Fruit fly (Drosophila melanogaster): ENCODE measurements around the gene CG5641.

CG5641 gene

DNA sequence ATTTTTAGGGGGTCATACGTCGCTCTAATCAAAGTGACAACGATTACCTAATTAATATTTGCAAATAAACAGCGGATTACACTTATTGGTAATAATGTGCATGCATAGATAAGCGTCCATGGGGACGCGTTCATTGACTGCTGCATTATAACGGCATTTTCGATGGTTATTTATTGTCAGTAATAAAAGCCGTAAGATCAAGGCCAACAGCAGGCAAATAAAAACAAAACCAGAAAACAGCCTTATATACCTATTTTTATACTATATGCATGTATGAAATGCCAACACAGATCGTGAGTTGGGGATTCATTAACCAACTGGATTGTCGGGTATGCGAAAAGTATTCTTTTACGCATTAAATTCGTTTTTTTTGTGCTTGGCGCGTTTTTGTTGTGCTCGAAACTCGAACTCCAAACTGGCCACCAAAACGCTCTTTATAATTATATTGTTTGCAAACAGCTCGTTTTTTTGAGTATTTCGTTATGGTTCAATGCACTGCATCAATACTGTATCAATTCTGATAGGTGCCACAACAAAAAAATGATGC is 21.7 kb upstream of the CG5641 start:
- TF ChIP-seq Crg-1 (GFP tag; optimal IDR thresholded peaks at IDR 0.05) (no peak), kay (GFP tag; ENCODE audit: borderline replicate concordance) (no peak), Mnt (GFP tag; optimal IDR thresholded peaks at IDR 0.05) (no peak), CG33017 (tag; optimal IDR thresholded peaks at IDR 0.05) (no peak), pad (GFP tag; optimal IDR thresholded peaks at IDR 0.05) (no peak), CG7101 (tag; optimal IDR thresholded peaks at IDR 0.05) (no peak), cnc (optimal IDR thresholded peaks at IDR 0.05) (no peak), ovo (GFP tag; optimal IDR thresholded peaks at IDR 0.05) (no peak), CG1620 (GFP tag; optimal IDR thresholded peaks at IDR 0.05) (no peak), bab1 (GFP tag; optimal IDR thresholded peaks at IDR 0.05) (no peak), CG7045 (GFP tag; optimal IDR thresholded peaks at IDR 0.05) (no peak), toe (GFP tag; optimal IDR thresholded peaks at IDR 0.05) (no peak), CG11617 (GFP tag; optimal IDR thresholded peaks at IDR 0.05) (no peak), cic (GFP tag; optimal IDR thresholded peaks at IDR 0.05) (no peak), CG14711 (tag; optimal IDR thresholded peaks at IDR 0.05) (no peak), Hr96 (GFP tag; optimal IDR thresholded peaks at IDR 0.05) (no peak), CG12768 (GFP tag; optimal IDR thresholded peaks at IDR 0.05) (no peak), Clk (GFP tag; optimal IDR thresholded peaks at IDR 0.05) (no peak), tj (GFP tag; optimal IDR thresholded peaks at IDR 0.05) (no peak), CG5204 (GFP tag; optimal IDR thresholded peaks at IDR 0.05) (no peak)

DNA sequence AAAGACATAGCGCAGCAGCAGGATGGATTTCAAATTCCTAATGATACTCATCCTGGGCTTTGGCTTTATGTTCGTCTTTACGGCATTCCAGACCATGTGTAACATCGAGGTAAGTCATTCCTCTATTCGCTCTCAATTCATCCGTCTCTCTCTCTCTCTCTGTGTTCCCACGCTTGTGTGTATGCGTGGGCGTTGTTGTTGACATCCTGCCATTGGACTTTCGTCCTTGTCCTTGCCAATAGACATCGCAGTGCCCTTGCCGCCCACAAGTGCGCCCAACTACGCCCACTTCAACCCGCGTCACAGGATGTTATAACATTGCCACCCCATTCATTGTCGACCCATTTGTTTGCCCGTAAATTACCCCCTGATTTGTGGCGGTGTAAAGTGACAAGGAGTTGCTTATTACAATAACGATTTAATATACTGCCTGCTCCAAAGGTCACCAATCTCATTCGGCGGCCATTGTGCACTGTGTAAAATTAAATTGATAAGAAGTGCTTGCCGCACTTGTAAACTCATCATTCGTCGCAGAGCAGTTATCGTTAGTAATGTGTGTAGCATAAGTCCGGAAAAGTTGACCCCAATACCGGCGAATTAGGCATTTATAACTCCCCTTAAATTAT is 20.6 kb upstream of the CG5641 start:
- TF ChIP-seq CG7045 (GFP tag; optimal IDR thresholded peaks at IDR 0.05): peak; percentile 1
- TF ChIP-seq tj (GFP tag; optimal IDR thresholded peaks at IDR 0.05): no peak

DNA sequence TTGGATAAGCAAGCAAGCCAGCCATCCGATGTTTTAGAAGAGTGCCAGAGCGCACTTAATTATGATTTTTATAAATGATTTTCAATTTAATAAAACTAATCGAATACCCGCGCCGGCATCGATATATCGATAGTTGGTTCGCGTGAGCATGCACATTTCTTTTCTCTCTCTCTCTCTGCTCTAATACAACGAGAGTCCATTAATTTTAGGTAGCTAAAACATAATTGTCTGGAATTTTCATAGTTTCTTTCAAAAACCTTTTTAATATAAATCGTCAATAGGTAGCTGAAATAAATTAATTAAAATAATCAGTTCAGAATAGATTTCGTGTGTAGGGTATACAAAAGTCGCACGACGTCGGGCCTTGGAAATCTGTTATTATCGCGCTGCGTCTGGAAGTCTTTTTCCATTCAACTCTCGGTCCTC is 19.8 kb upstream of the CG5641 start, which contains the start of gene CG18549:
Gene CG18549 (plus strand): TSS at position 408 of the 426 bp plus-strand sequence.
- peak; percentile 100 for TF ChIP-seq bab1 (GFP tag; optimal IDR thresholded peaks at IDR 0.05)
- peak in 1 of 2 experiments; percentile 15 for TF ChIP-seq cnc (optimal IDR thresholded peaks at IDR 0.05)
- TF ChIP-seq CG14711 (tag; optimal IDR thresholded peaks at IDR 0.05): peak; percentile 99
- peak; percentile 96 for TF ChIP-seq CG11617 (GFP tag; optimal IDR thresholded peaks at IDR 0.05)
- peak; percentile 58 for TF ChIP-seq ovo (GFP tag; optimal IDR thresholded peaks at IDR 0.05)
- TF ChIP-seq toe (GFP tag; optimal IDR thresholded peaks at IDR 0.05): no peak
- peak; percentile 83 for TF ChIP-seq tj (GFP tag; optimal IDR thresholded peaks at IDR 0.05)
- TF ChIP-seq Hr96 (GFP tag; optimal IDR thresholded peaks at IDR 0.05): peak; percentile 99
- peak; percentile 99 for TF ChIP-seq CG12768 (GFP tag; optimal IDR thresholded peaks at IDR 0.05)
- TF ChIP-seq Crg-1 (GFP tag; optimal IDR thresholded peaks at IDR 0.05): peak; percentile 98
- TF ChIP-seq CG1620 (GFP tag; optimal IDR thresholded peaks at IDR 0.05): peak; percentile 97
- TF ChIP-seq cic (GFP tag; optimal IDR thresholded peaks at IDR 0.05): peak; percentile 98
- peak; percentile 100 for TF ChIP-seq CG7101 (tag; optimal IDR thresholded peaks at IDR 0.05)
- TF ChIP-seq pad (GFP tag; optimal IDR thresholded peaks at IDR 0.05): peak; percentile 89
- peak; percentile 99 for TF ChIP-seq kay (GFP tag; ENCODE audit: borderline replicate concordance)
- peak; percentile 97 for TF ChIP-seq CG5204 (GFP tag; optimal IDR thresholded peaks at IDR 0.05)
- TF ChIP-seq Clk (GFP tag; optimal IDR thresholded peaks at IDR 0.05): peak; percentile 94
- peak; percentile 95 for TF ChIP-seq Mnt (GFP tag; optimal IDR thresholded peaks at IDR 0.05)
- TF ChIP-seq CG33017 (tag; optimal IDR thresholded peaks at IDR 0.05): peak; percentile 100
- TF ChIP-seq CG7045 (GFP tag; optimal IDR thresholded peaks at IDR 0.05): peak; percentile 97

DNA sequence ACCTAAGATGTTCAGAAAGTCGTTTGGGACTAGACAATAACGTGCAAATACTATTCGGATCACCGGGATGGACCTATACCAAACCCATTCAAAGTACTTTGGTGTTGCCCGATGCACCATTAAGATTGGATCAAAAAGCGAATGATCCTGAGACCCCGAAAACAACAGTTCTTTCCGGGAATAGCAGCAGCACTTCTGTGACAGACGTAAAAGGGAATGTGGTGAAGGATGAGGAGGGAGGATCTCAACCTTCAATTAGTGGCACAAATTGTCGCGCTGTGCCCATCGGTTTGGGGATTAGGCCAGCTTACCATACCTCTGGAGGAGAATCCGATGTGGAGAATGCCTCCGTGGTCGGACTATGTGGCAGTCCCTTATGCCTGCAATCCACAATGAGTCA is 19.3 kb upstream of the CG5641 start:
- TF ChIP-seq cnc (optimal IDR thresholded peaks at IDR 0.05) (no peak), Crg-1 (GFP tag; optimal IDR thresholded peaks at IDR 0.05) (no peak), CG7045 (GFP tag; optimal IDR thresholded peaks at IDR 0.05) (no peak), ovo (GFP tag; optimal IDR thresholded peaks at IDR 0.05) (no peak), CG5204 (GFP tag; optimal IDR thresholded peaks at IDR 0.05) (no peak), cic (GFP tag; optimal IDR thresholded peaks at IDR 0.05) (no peak), toe (GFP tag; optimal IDR thresholded peaks at IDR 0.05) (no peak), kay (GFP tag; ENCODE audit: borderline replicate concordance) (no peak), CG12768 (GFP tag; optimal IDR thresholded peaks at IDR 0.05) (no peak), CG1620 (GFP tag; optimal IDR thresholded peaks at IDR 0.05) (no peak), Hr96 (GFP tag; optimal IDR thresholded peaks at IDR 0.05) (no peak), Clk (GFP tag; optimal IDR thresholded peaks at IDR 0.05) (no peak), CG14711 (tag; optimal IDR thresholded peaks at IDR 0.05) (no peak), pad (GFP tag; optimal IDR thresholded peaks at IDR 0.05) (no peak), tj (GFP tag; optimal IDR thresholded peaks at IDR 0.05) (no peak), bab1 (GFP tag; optimal IDR thresholded peaks at IDR 0.05) (no peak), Mnt (GFP tag; optimal IDR thresholded peaks at IDR 0.05) (no peak), CG7101 (tag; optimal IDR thresholded peaks at IDR 0.05) (no peak), CG33017 (tag; optimal IDR thresholded peaks at IDR 0.05) (no peak)

DNA sequence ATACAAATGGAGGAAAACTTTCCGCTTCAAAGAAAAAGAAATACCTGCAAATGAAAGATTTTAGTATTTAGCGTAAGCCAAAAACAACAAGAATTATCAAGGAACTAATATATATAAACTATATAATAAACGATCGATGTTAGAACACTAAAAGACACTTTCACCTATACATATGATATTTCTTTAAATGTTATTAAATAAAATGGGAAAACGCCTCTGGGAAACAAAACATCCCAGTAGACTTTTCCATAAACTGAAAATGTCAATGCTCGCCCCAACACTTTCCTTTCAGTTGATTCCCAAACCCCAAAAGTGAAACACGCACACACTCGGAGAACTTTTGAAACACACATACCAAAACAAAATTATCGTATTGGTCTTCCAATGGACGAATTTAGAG is 18.3 kb upstream of the CG5641 start, which contains the start of gene vrs:
Gene vrs (plus strand): TSS at position 301 of the 400 bp plus-strand sequence.
- no peak for TF ChIP-seq ovo (GFP tag; optimal IDR thresholded peaks at IDR 0.05)
- no peak for TF ChIP-seq Hr96 (GFP tag; optimal IDR thresholded peaks at IDR 0.05)
- TF ChIP-seq pad (GFP tag; optimal IDR thresholded peaks at IDR 0.05): no peak
- TF ChIP-seq toe (GFP tag; optimal IDR thresholded peaks at IDR 0.05): no peak
- no peak for TF ChIP-seq Crg-1 (GFP tag; optimal IDR thresholded peaks at IDR 0.05)
- TF ChIP-seq Clk (GFP tag; optimal IDR thresholded peaks at IDR 0.05): no peak
- no peak for TF ChIP-seq CG12768 (GFP tag; optimal IDR thresholded peaks at IDR 0.05)
- no peak for TF ChIP-seq CG14711 (tag; optimal IDR thresholded peaks at IDR 0.05)

DNA sequence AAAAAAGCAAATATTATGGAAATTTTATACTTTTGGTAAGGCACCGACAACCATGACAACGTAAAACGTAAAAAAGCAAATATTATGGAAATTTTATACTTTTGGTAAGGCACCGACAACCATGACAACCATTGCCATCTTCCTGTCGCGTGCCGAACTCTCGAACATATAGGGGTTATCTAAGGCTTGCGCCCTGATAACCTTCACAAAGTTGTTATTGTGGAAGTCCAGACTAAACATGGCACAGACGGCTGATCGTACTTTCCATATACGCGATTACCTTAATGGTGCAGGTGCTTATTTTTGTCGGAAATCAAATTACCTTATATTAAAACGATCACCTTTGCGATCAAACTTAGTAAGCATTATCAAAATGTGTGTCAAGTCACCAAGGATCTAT is 16.4 kb upstream of the CG5641 start:
- TF ChIP-seq Clk (GFP tag; optimal IDR thresholded peaks at IDR 0.05): no peak
- TF ChIP-seq CG11617 (GFP tag; optimal IDR thresholded peaks at IDR 0.05): no peak
- no peak for TF ChIP-seq CG1620 (GFP tag; optimal IDR thresholded peaks at IDR 0.05)
- TF ChIP-seq CG7101 (tag; optimal IDR thresholded peaks at IDR 0.05): no peak
- no peak for TF ChIP-seq cic (GFP tag; optimal IDR thresholded peaks at IDR 0.05)
- TF ChIP-seq Crg-1 (GFP tag; optimal IDR thresholded peaks at IDR 0.05): no peak
- TF ChIP-seq Hr96 (GFP tag; optimal IDR thresholded peaks at IDR 0.05): no peak
- no peak for TF ChIP-seq toe (GFP tag; optimal IDR thresholded peaks at IDR 0.05)
- no peak for TF ChIP-seq CG33017 (tag; optimal IDR thresholded peaks at IDR 0.05)
- no peak for TF ChIP-seq CG12768 (GFP tag; optimal IDR thresholded peaks at IDR 0.05)
- no peak for TF ChIP-seq pad (GFP tag; optimal IDR thresholded peaks at IDR 0.05)
- no peak for TF ChIP-seq ovo (GFP tag; optimal IDR thresholded peaks at IDR 0.05)
- TF ChIP-seq kay (GFP tag; ENCODE audit: borderline replicate concordance): no peak
- no peak for TF ChIP-seq tj (GFP tag; optimal IDR thresholded peaks at IDR 0.05)
